Worm (Caenorhabditis elegans) whole organism, young adult: Measurements from ENCODE around the gene B0507.5.

Experiments
- B0261.1 ChIP-seq: sonication (generic microtip); optimal IDR thresholded peaks from 2 replicates; lab custom pipeline; 2016; ENCODE audit warnings: mild to moderate bottlenecking, missing genetic modification characterization, moderate library complexity, missing compliant biosample characterization
- C06A6.2 ChIP-seq: fragments of 200-800 bp; sonication (Bioruptor generic); conservative IDR thresholded peaks from 2 replicates; pipeline ENCODE4 v1.3.6; 2022; ENCODE audit warnings: missing genetic modification characterization, missing compliant biosample characterization
- F10E7.11 ChIP-seq: sonication (generic microtip); optimal IDR thresholded peaks from 2 replicates; lab custom pipeline; 2017; ENCODE audit warnings: mild to moderate bottlenecking, missing genetic modification characterization, moderate library complexity, missing compliant biosample characterization
- F33H1.4 ChIP-seq: fragments of 200-800 bp; sonication (Bioruptor generic); IDR thresholded peaks from 2 replicates; pipeline ENCODE4 v1.3.6; 2022; ENCODE audit warnings: missing genetic modification reagents, missing genetic modification characterization, missing compliant biosample characterization
- F55B11.4 ChIP-seq: sonication (generic microtip); optimal IDR thresholded peaks from 2 replicates; lab custom pipeline; 2016; ENCODE audit warnings: missing compliant biosample characterization, missing genetic modification characterization, borderline replicate concordance; ENCODE audit not compliant: insufficient read depth
- T07F8.4 ChIP-seq: sonication (generic microtip); optimal IDR thresholded peaks from 2 replicates; lab custom pipeline; 2016; ENCODE audit warnings: mild to moderate bottlenecking, missing genetic modification characterization, moderate library complexity, missing compliant biosample characterization
- ZK185.1 ChIP-seq: sonication (generic microtip); optimal IDR thresholded peaks from 2 replicates; lab custom pipeline; 2016; ENCODE audit warnings: mild to moderate bottlenecking, missing genetic modification characterization, missing compliant biosample characterization; ENCODE audit not compliant: poor library complexity, severe bottlenecking
- ama-1 ChIP-seq, 3 experiments: fragments of 150-350 bp in 1 of 3; sonication (generic microtip) in 2 of 3; optimal IDR thresholded peaks; 2 replicates each; lab custom pipeline; 2014 to 2018; ENCODE audit warnings: missing biosample characterization in 2 of 3, missing genetic modification characterization in 2 of 3, missing genetic modification reagents in 2 of 3
- aptf-2 ChIP-seq: fragments of 200-800 bp; sonication (Bioruptor generic); conservative IDR thresholded peaks from 2 replicates; pipeline ENCODE4 v1.3.6; 2022; ENCODE audit warnings: missing genetic modification reagents, missing genetic modification characterization, missing compliant biosample characterization
- attf-3 ChIP-seq: fragments of 200-800 bp; sonication (Bioruptor generic); conservative IDR thresholded peaks from 2 replicates; pipeline ENCODE4 v1.3.6; 2022; ENCODE audit warnings: missing genetic modification reagents, missing genetic modification characterization, missing compliant biosample characterization
- attf-6 ChIP-seq: fragments of 200-800 bp; sonication (Bioruptor generic); IDR thresholded peaks from 2 replicates; pipeline ENCODE4 v1.3.6; 2022; ENCODE audit warnings: missing genetic modification reagents, missing genetic modification characterization, missing compliant biosample characterization
- cebp-2 ChIP-seq: fragments of 200-800 bp; sonication (Bioruptor generic); IDR thresholded peaks from 2 replicates; pipeline ENCODE4 v1.3.6; 2022; ENCODE audit warnings: missing genetic modification characterization, missing compliant biosample characterization
- ceh-40 ChIP-seq: fragments of 200-800 bp; sonication (Bioruptor generic); IDR thresholded peaks from 2 replicates; pipeline ENCODE4 v1.3.6; 2022; ENCODE audit warnings: missing genetic modification characterization, missing compliant biosample characterization
- ceh-58 ChIP-seq: fragments of 200-800 bp; sonication (Bioruptor generic); IDR thresholded peaks from 2 replicates; pipeline ENCODE4 v1.3.6; 2022; ENCODE audit warnings: missing genetic modification characterization, missing compliant biosample characterization
- chd-7 ChIP-seq: sonication (generic microtip); optimal IDR thresholded peaks from 2 replicates; lab custom pipeline; 2016; ENCODE audit warnings: mild to moderate bottlenecking, missing genetic modification characterization, moderate library complexity, missing compliant biosample characterization
- ets-4 ChIP-seq: fragments of 200-800 bp; sonication (Bioruptor generic); optimal IDR thresholded peaks from 2 replicates; lab custom pipeline; 2018; ENCODE audit warnings: mild to moderate bottlenecking, missing genetic modification characterization, missing compliant biosample characterization
- fkh-3 ChIP-seq: sonication (generic microtip); optimal IDR thresholded peaks from 2 replicates; lab custom pipeline; 2016; ENCODE audit warnings: mild to moderate bottlenecking, missing genetic modification characterization, missing compliant biosample characterization
- hlh-12 ChIP-seq: sonication (generic microtip); optimal IDR thresholded peaks from 2 replicates; lab custom pipeline; 2016; ENCODE audit warnings: missing genetic modification characterization, missing compliant biosample characterization
- hmg-20 ChIP-seq: fragments of 200-800 bp; sonication (Bioruptor generic); IDR thresholded peaks from 2 replicates; pipeline ENCODE4 v1.3.6; 2022; ENCODE audit warnings: missing genetic modification reagents, missing genetic modification characterization, missing compliant biosample characterization
- let-526 ChIP-seq: fragments of 200-800 bp; sonication (Bioruptor generic); IDR thresholded peaks from 2 replicates; pipeline ENCODE4 v1.3.6; 2022; ENCODE audit warnings: missing genetic modification reagents, missing genetic modification characterization, missing compliant biosample characterization
- let-607 ChIP-seq, 2 experiments: fragments of 200-800 bp in 1 of 2; sonication (Bioruptor generic) in 1 of 2; sonication (generic microtip) in 1 of 2; optimal IDR thresholded peaks; 2 replicates each; lab custom pipeline; 2016 to 2018; ENCODE audit warnings: mild to moderate bottlenecking in 2 of 2, missing compliant biosample characterization in 2 of 2, missing genetic modification characterization in 2 of 2, moderate library complexity in 2 of 2, missing genotype in 1 of 2
- lin-54 ChIP-seq: fragments of 200-800 bp; sonication (Bioruptor generic); optimal IDR thresholded peaks from 2 replicates; lab custom pipeline; 2018; ENCODE audit warnings: mild to moderate bottlenecking, missing genetic modification characterization, missing compliant biosample characterization
- madf-10 ChIP-seq: sonication (generic microtip); optimal IDR thresholded peaks from 2 replicates; lab custom pipeline; 2016; ENCODE audit warnings: mild to moderate bottlenecking, missing genetic modification characterization, missing compliant biosample characterization
- madf-3 ChIP-seq: fragments of 200-800 bp; sonication (Bioruptor generic); IDR thresholded peaks from 2 replicates; pipeline ENCODE4 v1.3.6; 2022; ENCODE audit warnings: missing genetic modification reagents, missing genetic modification characterization, missing compliant biosample characterization
- madf-6 ChIP-seq: fragments of 200-800 bp; sonication (Bioruptor generic); IDR thresholded peaks from 2 replicates; pipeline ENCODE4 v1.3.6; 2022; ENCODE audit warnings: missing genetic modification reagents, missing genetic modification characterization, missing compliant biosample characterization
- madf-8 ChIP-seq: fragments of 200-800 bp; sonication (Bioruptor generic); conservative IDR thresholded peaks from 2 replicates; pipeline ENCODE4 v1.3.6; 2022; ENCODE audit warnings: missing genetic modification reagents, missing genetic modification characterization, missing compliant biosample characterization
- mel-28 ChIP-seq: sonication (generic microtip); optimal IDR thresholded peaks from 2 replicates; lab custom pipeline; 2016; ENCODE audit warnings: borderline replicate concordance, mild to moderate bottlenecking, missing genetic modification characterization, missing compliant biosample characterization
- nfya-2 ChIP-seq: fragments of 200-800 bp; sonication (Bioruptor generic); IDR thresholded peaks from 2 replicates; pipeline ENCODE4 v1.3.6; 2022; ENCODE audit warnings: missing genetic modification reagents, missing genetic modification characterization, missing compliant biosample characterization
- nhr-179 ChIP-seq: sonication (generic microtip); optimal IDR thresholded peaks from 2 replicates; lab custom pipeline; 2016; ENCODE audit warnings: mild to moderate bottlenecking, missing genetic modification characterization, missing compliant biosample characterization
- rcor-1 ChIP-seq: fragments of 200-800 bp; sonication (Bioruptor generic); IDR thresholded peaks from 2 replicates; pipeline ENCODE4 v1.3.6; 2022; ENCODE audit warnings: missing genetic modification reagents, missing genetic modification characterization, missing compliant biosample characterization
- rec-8 ChIP-seq, 2 experiments: sonication (generic microtip); optimal IDR thresholded peaks; 2 replicates each; lab custom pipeline; 2016; ENCODE audit warnings: mild to moderate bottlenecking in 2 of 2, missing genetic modification characterization in 2 of 2, missing genetic modification reagents in 2 of 2, missing genotype in 2 of 2, missing biosample characterization in 1 of 2, missing compliant biosample characterization in 1 of 2, moderate library complexity in 1 of 2
- snpc-1.1 ChIP-seq: sonication (generic microtip); optimal IDR thresholded peaks from 2 replicates; lab custom pipeline; 2017; ENCODE audit warnings: missing genetic modification characterization, mild to moderate bottlenecking, missing compliant biosample characterization, antibody characterized with exemption, moderate library complexity, missing genotype, missing genetic modification reagents; ENCODE audit not compliant: insufficient read depth
- sptf-2 ChIP-seq: fragments of 200-800 bp; sonication (Bioruptor generic); optimal IDR thresholded peaks from 2 replicates; lab custom pipeline; 2018; ENCODE audit warnings: mild to moderate bottlenecking, missing genetic modification characterization, missing compliant biosample characterization
- xnd-1 ChIP-seq: sonication (generic microtip); optimal IDR thresholded peaks from 2 replicates; lab custom pipeline; 2016; ENCODE audit warnings: missing genotype, missing genetic modification reagents, missing genetic modification characterization, missing compliant biosample characterization
- zfh-2 ChIP-seq: fragments of 200-800 bp; sonication (Bioruptor generic); conservative IDR thresholded peaks from 2 replicates; pipeline ENCODE4 v1.3.6; 2022; ENCODE audit warnings: missing genetic modification reagents, missing genetic modification characterization, missing compliant biosample characterization
- ztf-18 ChIP-seq: sonication (generic microtip); optimal IDR thresholded peaks from 2 replicates; lab custom pipeline; 2016; ENCODE audit warnings: missing genotype, mild to moderate bottlenecking, missing genetic modification characterization, missing compliant biosample characterization
- ztf-26 ChIP-seq: sonication (generic microtip); optimal IDR thresholded peaks from 2 replicates; lab custom pipeline; 2017; ENCODE audit warnings: missing genetic modification characterization, missing compliant biosample characterization
- ztf-3 ChIP-seq: fragments of 200-800 bp; sonication (Bioruptor generic); optimal IDR thresholded peaks from 2 replicates; lab custom pipeline; 2018; ENCODE audit warnings: mild to moderate bottlenecking, missing genetic modification characterization, missing compliant biosample characterization
- ztf-6 ChIP-seq: fragments of 200-800 bp; sonication (Bioruptor generic); IDR thresholded peaks from 2 replicates; pipeline ENCODE4 v1.3.6; 2022; ENCODE audit warnings: missing genetic modification reagents, missing genetic modification characterization, missing compliant biosample characterization

Gene B0507.5

DNA sequence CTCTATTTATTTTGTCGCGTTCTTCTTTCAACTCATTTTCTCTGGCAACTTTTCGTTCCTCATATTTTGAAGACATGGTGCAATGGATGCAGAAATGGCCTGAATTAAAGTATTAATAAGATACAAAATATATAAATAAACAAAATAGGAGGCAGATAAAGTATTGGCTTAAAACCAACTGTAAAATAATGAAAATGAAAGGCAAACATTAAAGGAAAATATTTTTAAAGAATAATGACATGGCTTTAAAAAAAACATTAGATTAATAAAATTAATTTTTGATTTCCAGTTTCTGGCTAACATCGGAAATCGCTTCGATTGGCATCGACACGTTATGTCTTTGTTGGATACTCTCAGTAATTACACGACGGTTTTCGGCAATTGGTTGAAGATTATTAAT lies 6.9 kb downstream of the B0507.5 start, which contains the start of gene ddn-1:
TSS of gene ddn-1 (minus strand) at position 101 of the 400 bp plus-strand sequence.
- TF ChIP-seq snpc-1.1 (tag; lab: Kevin White, UChicago) (no peak), nhr-179 (no peak), madf-8 (GFP tag; lab: Robert Waterston, UW) (no peak), B0261.1 (tag; lab: Kevin White, UChicago) (no peak), attf-3 (GFP tag; lab: Robert Waterston, UW) (no peak), nfya-2 (GFP tag; lab: Robert Waterston, UW) (no peak), F55B11.4 (tag; lab: Kevin White, UChicago) (no peak), ztf-18 (no peak), let-526 (GFP tag; lab: Robert Waterston, UW) (no peak), cebp-2 (GFP tag; lab: Robert Waterston, UW) (no peak), xnd-1 (tag; lab: Kevin White, UChicago) (no peak), zfh-2 (no peak), F33H1.4 (GFP tag; lab: Robert Waterston, UW) (no peak), ztf-3 (no peak)

DNA sequence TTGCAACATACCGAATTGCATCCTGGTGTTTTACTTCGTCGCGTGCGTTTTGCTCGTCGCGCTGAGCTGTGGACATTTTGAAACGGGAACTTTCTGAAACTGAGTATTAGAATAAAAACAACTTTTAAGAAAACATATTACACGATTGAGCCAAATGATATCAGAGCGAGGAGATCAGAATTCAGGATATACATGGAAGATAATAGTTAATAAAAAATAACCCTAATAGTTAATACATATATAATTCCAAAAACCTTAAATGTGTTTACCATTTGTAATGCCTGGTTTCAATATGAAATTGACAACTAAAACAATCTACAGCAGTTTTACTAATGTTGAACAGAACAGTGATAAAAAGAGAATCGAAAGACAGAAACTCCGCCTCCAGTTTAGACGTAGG lies 9.4 kb downstream of the B0507.5 start, which contains the start of gene B0507.8:
TSS of gene B0507.8 (minus strand) at position 101 of the 400 bp plus-strand sequence.
- TF ChIP-seq attf-6 (GFP tag; lab: Robert Waterston, UW), result no peak
- TF ChIP-seq nhr-179, result no peak
- TF ChIP-seq ets-4 (GFP tag; lab: Kevin White, UChicago), result no peak
- TF ChIP-seq mel-28 (tag; lab: Kevin White, UChicago), result no peak
- TF ChIP-seq madf-6 (GFP tag; lab: Robert Waterston, UW), result no peak
- no peak for TF ChIP-seq F10E7.11 (tag; lab: Kevin White, UChicago)
- no peak for TF ChIP-seq fkh-3 (tag; lab: Kevin White, UChicago)

DNA sequence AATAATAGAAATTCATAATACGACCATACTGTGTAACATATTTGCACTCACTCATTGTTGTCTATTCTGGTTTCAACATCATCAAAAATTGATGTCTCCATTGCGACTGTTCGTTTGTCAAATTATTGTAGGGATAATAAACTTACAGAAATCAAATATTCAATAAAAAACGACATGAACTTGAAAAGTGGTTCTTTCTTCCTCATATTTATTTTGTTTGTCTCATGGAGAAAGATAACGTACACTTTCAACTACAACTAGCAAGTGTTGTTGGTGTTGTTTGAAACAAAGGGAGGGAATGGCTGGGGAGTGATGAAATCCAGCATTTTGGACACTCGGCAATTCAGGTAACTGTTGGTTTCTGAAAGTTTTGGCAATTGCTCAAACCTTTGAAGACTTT lies 12.4 kb downstream of the B0507.5 start, which contains the start of gene B0507.9:
TSS of gene B0507.9 (minus strand) at position 101 of the 400 bp plus-strand sequence.
- TF ChIP-seq hmg-20 (GFP tag; lab: Robert Waterston, UW) (no peak), ceh-58 (GFP tag; lab: Robert Waterston, UW) (no peak), ets-4 (GFP tag; lab: Kevin White, UChicago) (no peak), C06A6.2 (no peak), attf-3 (GFP tag; lab: Robert Waterston, UW) (no peak), ama-1 (optimal IDR thresholded peaks at IDR 0.05; lab: Kevin White, UChicago) (no peak), ama-1 (GFP tag; optimal IDR thresholded peaks at IDR 0.05; lab: Kevin White, UChicago) (no peak), rec-8 (tag; optimal IDR thresholded peaks at IDR 0.05; lab: Kevin White, UChicago) (no peak)

DNA sequence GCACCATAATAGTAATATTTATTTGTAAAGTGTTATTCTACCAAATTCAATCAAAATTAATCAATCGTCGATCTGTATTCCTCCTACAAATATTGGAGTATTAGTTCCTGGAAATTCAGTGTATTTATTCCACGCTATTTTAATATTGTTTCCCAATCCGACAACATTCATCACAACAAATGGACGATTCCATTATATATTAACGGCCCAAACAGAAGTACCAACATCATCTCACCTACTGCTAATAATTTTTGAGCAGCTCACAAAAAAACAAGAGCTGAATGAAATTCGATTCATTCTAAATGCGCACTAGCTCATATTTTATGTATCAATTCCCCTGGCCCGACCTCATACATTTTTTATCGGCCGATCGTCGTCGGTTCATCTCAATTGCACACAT lies 13.5 kb downstream of the B0507.5 start:
- TF ChIP-seq attf-3 (GFP tag; lab: Robert Waterston, UW), result no peak
- TF ChIP-seq lin-54, result no peak
- no peak for TF ChIP-seq T07F8.4 (tag; lab: Kevin White, UChicago)
- no peak for TF ChIP-seq chd-7 (tag; lab: Kevin White, UChicago)
- TF ChIP-seq madf-3, result no peak
- no peak for TF ChIP-seq madf-10 (tag; lab: Kevin White, UChicago)
- no peak for TF ChIP-seq F55B11.4 (tag; lab: Kevin White, UChicago)
- TF ChIP-seq rcor-1 (GFP tag; lab: Robert Waterston, UW), result no peak
- TF ChIP-seq hlh-12 (tag; lab: Kevin White, UChicago), result no peak
- no peak for TF ChIP-seq ztf-26 (tag; lab: Kevin White, UChicago)
- no peak for TF ChIP-seq ets-4 (GFP tag; lab: Kevin White, UChicago)
- no peak for TF ChIP-seq ceh-40 (GFP tag; lab: Robert Waterston, UW)
- TF ChIP-seq ZK185.1 (tag; lab: Kevin White, UChicago), result no peak
- TF ChIP-seq hmg-20 (GFP tag; lab: Robert Waterston, UW), result no peak
- TF ChIP-seq zfh-2, result no peak
- TF ChIP-seq cebp-2 (GFP tag; lab: Robert Waterston, UW), result no peak
- no peak for TF ChIP-seq ztf-6 (GFP tag; lab: Robert Waterston, UW)
- no peak for TF ChIP-seq aptf-2 (GFP tag; lab: Robert Waterston, UW)
- no peak for TF ChIP-seq let-607 (tag; optimal IDR thresholded peaks at IDR 0.05; lab: Kevin White, UChicago)
- TF ChIP-seq sptf-2 (GFP tag; lab: Kevin White, UChicago), result no peak
